Fruit fly (Drosophila melanogaster) whole organism: ENCODE results near the gene CG7907.

Experiments
- CG8478 ChIP-seq: fragments of >200 bp; optimal IDR thresholded peaks from 2 replicates; lab custom pipeline; 2018; ENCODE audit warnings: inconsistent platforms
- Dll ChIP-seq: fragments of >200 bp; optimal IDR thresholded peaks from 2 replicates; lab custom pipeline; 2017
- EcR ChIP-seq, 2 experiments: fragments of >200 bp; optimal IDR thresholded peaks; 2 replicates each; lab custom pipeline; 2017; ENCODE audit warnings: missing biosample characterization in 2 of 2, missing genetic modification characterization in 2 of 2, missing genetic modification reagents in 2 of 2
- pan ChIP-seq: fragments of >200 bp; optimal IDR thresholded peaks from 2 replicates; lab custom pipeline; 2017
- psq ChIP-seq: fragments of >200 bp; optimal IDR thresholded peaks from 2 replicates; lab custom pipeline; 2017
- usp ChIP-seq: fragments of >200 bp; optimal IDR thresholded peaks from 2 replicates; lab custom pipeline; 2017; ENCODE audit warnings: missing biosample characterization, missing genetic modification characterization, mixed read lengths

The CG7907 gene

dm6 chr3R:21388564-21388963 is 15.0 kb upstream of the CG7907 start, which contains the start of gene bap:
Gene bap, plus strand, starts transcription at chr3R:21388880.
- no peak for TF ChIP-seq usp (GFP tag; lab: Kevin White, UChicago)
- TF ChIP-seq CG8478 (lab: Kevin White, UChicago) = no peak
- no peak for TF ChIP-seq EcR (GFP tag; optimal IDR thresholded peaks at IDR 0.05; lab: Kevin White, UChicago)
- TF ChIP-seq psq = no peak
- no peak for TF ChIP-seq Dll
- TF ChIP-seq pan (lab: Kevin White, UChicago) = no peak

dm6 chr3R:21390959-21391358 is 12.6 kb upstream of the CG7907 start:
- TF ChIP-seq psq (no peak), CG8478 (lab: Kevin White, UChicago) (no peak), usp (GFP tag; lab: Kevin White, UChicago) (no peak), pan (lab: Kevin White, UChicago) (no peak), Dll (no peak), EcR (GFP tag; optimal IDR thresholded peaks at IDR 0.05; lab: Kevin White, UChicago) (no peak)

- TF ChIP-seq Dll (no peak), psq (no peak), EcR (GFP tag; optimal IDR thresholded peaks at IDR 0.05; lab: Kevin White, UChicago) (no peak), usp (GFP tag; lab: Kevin White, UChicago) (no peak), CG8478 (lab: Kevin White, UChicago) (no peak), pan (lab: Kevin White, UChicago) (no peak)
Observed at dm6 chr3R:21392221-21392620, 11.3 kb upstream of the CG7907 start.

- no peak for TF ChIP-seq psq
- TF ChIP-seq usp (GFP tag; lab: Kevin White, UChicago) = no peak
- no peak for TF ChIP-seq pan (lab: Kevin White, UChicago)
- TF ChIP-seq CG8478 (lab: Kevin White, UChicago) = no peak
- TF ChIP-seq Dll = no peak
- no peak for TF ChIP-seq EcR (GFP tag; optimal IDR thresholded peaks at IDR 0.05; lab: Kevin White, UChicago)
Observed at dm6 chr3R:21393005-21393729, 10.4 kb upstream of the CG7907 start.

- TF ChIP-seq EcR (GFP tag; optimal IDR thresholded peaks at IDR 0.05; lab: Kevin White, UChicago) (no peak), CG8478 (lab: Kevin White, UChicago) (no peak)
Observed at dm6 chr3R:21399642-21400041, 3.9 kb upstream of the CG7907 start, which contains the start of gene Ugt49B2. Gene Ugt49B2, minus strand, starts transcription at chr3R:21399742.

- TF ChIP-seq EcR (GFP tag; optimal IDR thresholded peaks at IDR 0.05; lab: Kevin White, UChicago) (no peak), usp (GFP tag; lab: Kevin White, UChicago) (no peak), psq (no peak), CG8478 (lab: Kevin White, UChicago) (no peak)
Observed at dm6 chr3R:21406708-21407107, 3.2 kb downstream of the CG7907 start.

dm6 chr3R:21407145-21407544 is 3.6 kb downstream of the CG7907 start, which contains the start of gene CheB93a:
Gene CheB93a, plus strand, starts transcription at chr3R:21407445.
- no peak for TF ChIP-seq psq

dm6 chr3R:21408372-21408771 is 4.8 kb downstream of the CG7907 start:
- TF ChIP-seq CG8478 (lab: Kevin White, UChicago) (no peak), pan (lab: Kevin White, UChicago) (no peak), Dll (no peak), usp (GFP tag; lab: Kevin White, UChicago) (no peak), EcR (GFP tag; optimal IDR thresholded peaks at IDR 0.05; lab: Kevin White, UChicago) (no peak), psq (no peak)

dm6 chr3R:21408823-21409222 is 5.3 kb downstream of the CG7907 start, which contains the start of gene CheB93b:
Gene CheB93b, plus strand, starts transcription at chr3R:21409123.
- TF ChIP-seq EcR (GFP tag; optimal IDR thresholded peaks at IDR 0.05; lab: Kevin White, UChicago) (no peak), Dll (no peak), pan (lab: Kevin White, UChicago) (no peak), psq (no peak), CG8478 (lab: Kevin White, UChicago) (no peak), usp (GFP tag; lab: Kevin White, UChicago) (no peak)

- TF ChIP-seq Dll (no peak), pan (lab: Kevin White, UChicago) (no peak), psq (no peak), CG8478 (lab: Kevin White, UChicago) (no peak), EcR (GFP tag; optimal IDR thresholded peaks at IDR 0.05; lab: Kevin White, UChicago) (no peak), usp (GFP tag; lab: Kevin White, UChicago) (no peak)
Observed at dm6 chr3R:21414169-21414568, 10.6 kb downstream of the CG7907 start.

- TF ChIP-seq Dll (no peak), usp (GFP tag; lab: Kevin White, UChicago) (no peak), pan (lab: Kevin White, UChicago) (no peak), EcR (GFP tag; optimal IDR thresholded peaks at IDR 0.05; lab: Kevin White, UChicago) (no peak), psq (no peak), CG8478 (lab: Kevin White, UChicago) (no peak)
Observed at dm6 chr3R:21415016-21415638, 11.6 kb downstream of the CG7907 start.

- TF ChIP-seq CG8478 (lab: Kevin White, UChicago) = no peak
- peak; percentile 42 for TF ChIP-seq Dll
Observed at dm6 chr3R:21416888-21417287, 13.4 kb downstream of the CG7907 start.

dm6 chr3R:21419258-21419657 is 15.7 kb downstream of the CG7907 start:
- TF ChIP-seq psq = no peak
- TF ChIP-seq CG8478 (lab: Kevin White, UChicago) = no peak
- no peak for TF ChIP-seq Dll
- TF ChIP-seq pan (lab: Kevin White, UChicago) = no peak
- no peak for TF ChIP-seq EcR (GFP tag; optimal IDR thresholded peaks at IDR 0.05; lab: Kevin White, UChicago)
- TF ChIP-seq usp (GFP tag; lab: Kevin White, UChicago) = no peak
